Fruit fly (Drosophila melanogaster) whole organism, wandering third instar larva: ENCODE results near the gene nolo.

Source experiments
- Abd-B ChIP-seq: fragments of >200 bp; optimal IDR thresholded peaks from 2 replicates; lab custom pipeline; 2017; ENCODE audit warnings: missing biosample characterization, missing genetic modification characterization
- CG9705 ChIP-seq: fragments of 200-800 bp; sonication (Bioruptor generic); optimal IDR thresholded peaks from 2 replicates; lab custom pipeline; 2018; ENCODE audit warnings: missing biosample characterization, mild to moderate bottlenecking, missing genetic modification characterization
- CrebA ChIP-seq: fragments of 200-800 bp; sonication (Bioruptor generic); optimal IDR thresholded peaks from 2 replicates; lab custom pipeline; 2016; ENCODE audit warnings: missing biosample characterization, mild to moderate bottlenecking, missing genetic modification characterization, borderline replicate concordance
- Dfd ChIP-seq: fragments of >200 bp; optimal IDR thresholded peaks from 2 replicates; lab custom pipeline; 2017; ENCODE audit warnings: missing biosample characterization, missing genetic modification characterization
- Dif ChIP-seq: fragments of 200-275, 200-300 bp; sonication (Bioruptor generic); optimal IDR thresholded peaks from 2 replicates; lab custom pipeline; 2018; ENCODE audit warnings: missing biosample characterization, missing genetic modification characterization; ENCODE audit not compliant: partially characterized antibody
- GATAd ChIP-seq: sonication (Bioruptor generic); optimal IDR thresholded peaks from 2 replicates; lab custom pipeline; 2016; ENCODE audit warnings: missing biosample characterization, missing genetic modification characterization
- HLH106 ChIP-seq: fragments of 200-800 bp; optimal IDR thresholded peaks from 3 replicates; lab custom pipeline; 2019; ENCODE audit warnings: missing biosample characterization, mild to moderate bottlenecking, missing genetic modification characterization, moderate library complexity
- Hnf4 ChIP-seq: fragments of 200-800 bp; sonication (Bioruptor generic); optimal IDR thresholded peaks from 2 replicates; lab custom pipeline; 2016; ENCODE audit warnings: missing biosample characterization, mild to moderate bottlenecking, missing genetic modification characterization
- Hr78 ChIP-seq: fragments of >200 bp; optimal IDR thresholded peaks from 2 replicates; lab custom pipeline; 2017; ENCODE audit warnings: missing biosample characterization, missing genetic modification characterization
- Hr83 ChIP-seq: fragments of 200-300 bp; sonication (Bioruptor generic); optimal IDR thresholded peaks from 2 replicates; lab custom pipeline; 2016; ENCODE audit warnings: missing biosample characterization, mild to moderate bottlenecking, missing genetic modification characterization, moderate library complexity; ENCODE audit not compliant: poor library complexity, severe bottlenecking
- Jra ChIP-seq: sonication (Bioruptor generic); optimal IDR thresholded peaks from 2 replicates; lab custom pipeline; 2016; ENCODE audit warnings: missing biosample characterization, missing genetic modification characterization
- Mio ChIP-seq: sonication (Bioruptor generic); optimal IDR thresholded peaks from 2 replicates; lab custom pipeline; 2016; ENCODE audit warnings: missing biosample characterization, missing genetic modification characterization
- Myc ChIP-seq: fragments of >200 bp; optimal IDR thresholded peaks from 2 replicates; lab custom pipeline; 2017
- N ChIP-seq: fragments of >200 bp; optimal IDR thresholded peaks from 2 replicates; lab custom pipeline; 2018; ENCODE audit warnings: missing biosample characterization, missing external identifiers, missing genetic modification characterization
- OdsH ChIP-seq: fragments of 200-800 bp; sonication (Bioruptor generic); optimal IDR thresholded peaks from 2 replicates; lab custom pipeline; 2016; ENCODE audit warnings: missing biosample characterization, mild to moderate bottlenecking, missing genetic modification characterization
- Rel ChIP-seq, 2 experiments: fragments of 200-800 bp; sonication (Bioruptor generic) in 1 of 2; optimal IDR thresholded peaks; 2 replicates in 1 of 2; 3 replicates in 1 of 2; lab custom pipeline; 2016 to 2019; ENCODE audit warnings: mild to moderate bottlenecking in 2 of 2, missing biosample characterization in 2 of 2, missing genetic modification characterization in 2 of 2, moderate library complexity in 1 of 2
- Sp1 ChIP-seq: fragments of 200-800 bp; sonication (Bioruptor generic); optimal IDR thresholded peaks from 3 replicates; lab custom pipeline; 2019; ENCODE audit warnings: missing biosample characterization, mild to moderate bottlenecking, missing genetic modification characterization, moderate library complexity
- Vsx2 ChIP-seq: fragments of 200-300, 225-300 bp; sonication (Bioruptor generic); optimal IDR thresholded peaks from 2 replicates; lab custom pipeline; 2018; ENCODE audit warnings: missing biosample characterization, missing genetic modification characterization; ENCODE audit not compliant: partially characterized antibody
- br ChIP-seq: fragments of 200-800 bp; sonication (Bioruptor generic); optimal IDR thresholded peaks from 2 replicates; lab custom pipeline; 2016; ENCODE audit warnings: missing biosample characterization, missing genetic modification characterization
- dl ChIP-seq, 2 experiments: fragments of 175-275, 200-275 bp in 1 of 2; fragments of 200-275 bp in 1 of 2; sonication (Bioruptor generic); optimal IDR thresholded peaks; lab custom pipeline; 2018; ENCODE audit warnings: mild to moderate bottlenecking in 2 of 2, missing biosample characterization in 2 of 2, missing genetic modification characterization in 2 of 2, moderate library complexity in 2 of 2; ENCODE audit not compliant: partially characterized antibody in 2 of 2, insufficient read depth in 1 of 2
- dmrt93B ChIP-seq: fragments of 200-800 bp; sonication (Bioruptor generic); optimal IDR thresholded peaks from 2 replicates; lab custom pipeline; 2018; ENCODE audit warnings: missing biosample characterization, mild to moderate bottlenecking, missing genetic modification characterization
- dsf ChIP-seq: sonication (Bioruptor generic); optimal IDR thresholded peaks from 2 replicates; lab custom pipeline; 2016; ENCODE audit warnings: missing biosample characterization, missing genetic modification characterization, borderline replicate concordance
- ey ChIP-seq: fragments of 200-800 bp; sonication (Bioruptor generic); optimal IDR thresholded peaks from 2 replicates; lab custom pipeline; 2016; ENCODE audit warnings: missing biosample characterization, missing genetic modification characterization
- foxo ChIP-seq, 2 experiments: fragments of 200-800 bp; sonication (Bioruptor generic); optimal IDR thresholded peaks; 2 replicates in 1 of 2; 3 replicates in 1 of 2; lab custom pipeline; 2016 to 2017; ENCODE audit warnings: missing biosample characterization in 2 of 2, missing genetic modification characterization in 2 of 2
- fru ChIP-seq: fragments of 200-800 bp; sonication (Bioruptor generic); optimal IDR thresholded peaks from 3 replicates; lab custom pipeline; 2016; ENCODE audit warnings: missing biosample characterization, mild to moderate bottlenecking, missing genetic modification characterization
- h ChIP-seq: fragments of 200-800 bp; sonication (Bioruptor generic); optimal IDR thresholded peaks from 3 replicates; lab custom pipeline; 2016; ENCODE audit warnings: missing biosample characterization, mild to moderate bottlenecking, missing genetic modification characterization
- jim ChIP-seq: fragments of 175-275, 200-325 bp; sonication (Bioruptor generic); optimal IDR thresholded peaks from 2 replicates; lab custom pipeline; 2016; ENCODE audit warnings: missing biosample characterization, mild to moderate bottlenecking, missing genetic modification characterization
- lola ChIP-seq: fragments of >200 bp; optimal IDR thresholded peaks from 2 replicates; lab custom pipeline; 2017; ENCODE audit warnings: missing biosample characterization, missing genetic modification characterization
- psq ChIP-seq: fragments of 200-800 bp; sonication (Bioruptor generic); optimal IDR thresholded peaks from 3 replicates; lab custom pipeline; 2017; ENCODE audit warnings: missing biosample characterization, mild to moderate bottlenecking, missing genetic modification characterization, moderate library complexity
- rgr ChIP-seq: fragments of 200-800 bp; sonication (Bioruptor generic); optimal IDR thresholded peaks from 3 replicates; lab custom pipeline; 2016; ENCODE audit warnings: missing biosample characterization, mild to moderate bottlenecking, missing genetic modification characterization
- sage ChIP-seq: fragments of 200-800 bp; sonication (Bioruptor generic); optimal IDR thresholded peaks from 2 replicates; lab custom pipeline; 2016; ENCODE audit warnings: missing biosample characterization, mild to moderate bottlenecking, missing genetic modification characterization
- sv ChIP-seq: fragments of 200-800 bp; sonication (Bioruptor generic); optimal IDR thresholded peaks from 3 replicates; lab custom pipeline; 2016; ENCODE audit warnings: missing biosample characterization, missing genetic modification characterization
- tai ChIP-seq: sonication (Bioruptor generic); optimal IDR thresholded peaks from 2 replicates; lab custom pipeline; 2016; ENCODE audit warnings: missing biosample characterization, missing genetic modification characterization
- woc ChIP-seq: sonication (Bioruptor generic); optimal IDR thresholded peaks from 2 replicates; lab custom pipeline; 2016; ENCODE audit warnings: missing biosample characterization, mild to moderate bottlenecking, missing genetic modification characterization

nolo gene

dm6 chr2L:21756696-21757095 is 72.8 kb downstream of the nolo start:
- no peak for TF ChIP-seq psq (GFP tag; lab: Kevin White, UChicago)
- TF ChIP-seq CrebA (GFP tag; lab: Kevin White, UChicago): no peak
- TF ChIP-seq woc (GFP tag; lab: Kevin White, UChicago): no peak
- no peak for TF ChIP-seq sage (GFP tag; lab: Kevin White, UChicago)
- TF ChIP-seq Mio (GFP tag; lab: Kevin White, UChicago): no peak
- TF ChIP-seq tai (GFP tag; lab: Kevin White, UChicago): no peak
- no peak for TF ChIP-seq br (GFP tag; lab: Kevin White, UChicago)
- TF ChIP-seq dsf (GFP tag; lab: Kevin White, UChicago): no peak
- no peak for TF ChIP-seq Jra (GFP tag; lab: Kevin White, UChicago)
- TF ChIP-seq foxo (GFP tag; optimal IDR thresholded peaks at IDR 0.05; lab: Kevin White, UChicago): no peak
- TF ChIP-seq fru: no peak
- TF ChIP-seq Hr83 (GFP tag; lab: Kevin White, UChicago): no peak

dm6 chr2L:21757264-21758066 is 73.6 kb downstream of the nolo start, which contains the start of the genes step and CG1416:
Gene step, minus strand, starts transcription at chr2L:21757466.
Gene CG1416, plus strand, starts transcription at chr2L:21758010.
- TF ChIP-seq fru: peak; percentile 37
- TF ChIP-seq dl (GFP tag; optimal IDR thresholded peaks at IDR 0.05; lab: Kevin White, UChicago; ENCODE audit: insufficient read depth in 1 of 2, partially characterized antibody in 2 of 2): no peak
- TF ChIP-seq CG9705 (GFP tag; lab: Kevin White, UChicago): peak; percentile 30
- peak; percentile 52 for TF ChIP-seq Hr78 (GFP tag; lab: Kevin White, UChicago)
- TF ChIP-seq Vsx2 (GFP tag; lab: Kevin White, UChicago): peak; percentile 56
- peak; percentile 79 for TF ChIP-seq jim (GFP tag; lab: Kevin White, UChicago)
- TF ChIP-seq woc (GFP tag; lab: Kevin White, UChicago): peak; percentile 46
- peak; percentile 51 for TF ChIP-seq sv (GFP tag; lab: Kevin White, UChicago)
- TF ChIP-seq psq (GFP tag; lab: Kevin White, UChicago): no peak
- peak; percentile 10 for TF ChIP-seq ey (GFP tag; lab: Kevin White, UChicago)
- TF ChIP-seq sage (GFP tag; lab: Kevin White, UChicago): no peak
- peak; percentile 51 for TF ChIP-seq HLH106 (tag; lab: Kevin White, UChicago)
- peak in 1 of 2 experiments; percentile 49 for TF ChIP-seq foxo (GFP tag; optimal IDR thresholded peaks at IDR 0.05; lab: Kevin White, UChicago)
- no peak for TF ChIP-seq CrebA (GFP tag; lab: Kevin White, UChicago)
- TF ChIP-seq OdsH (GFP tag; lab: Kevin White, UChicago): no peak
- peak; percentile 11 for TF ChIP-seq Sp1
- peak; percentile 15 for TF ChIP-seq dmrt93B
- TF ChIP-seq GATAd: peak; percentile 40
- TF ChIP-seq Hnf4 (GFP tag; lab: Kevin White, UChicago): peak; percentile 1
- TF ChIP-seq Dif (GFP tag; lab: Kevin White, UChicago): peak; percentile 60
- TF ChIP-seq Rel (GFP tag; optimal IDR thresholded peaks at IDR 0.05; lab: Kevin White, UChicago): no peak
- TF ChIP-seq Rel (tag; optimal IDR thresholded peaks at IDR 0.05; lab: Kevin White, UChicago): peak; percentile 15
- TF ChIP-seq h (GFP tag; lab: Kevin White, UChicago): peak; percentile 28
- TF ChIP-seq Hr83 (GFP tag; lab: Kevin White, UChicago): peak; percentile 46
- no peak for TF ChIP-seq lola (GFP tag; lab: Kevin White, UChicago)
- TF ChIP-seq N: peak; percentile 64
- peak; percentile 40 for TF ChIP-seq Myc (lab: Kevin White, UChicago)
- no peak for TF ChIP-seq Dfd (GFP tag; lab: Kevin White, UChicago)
- no peak for TF ChIP-seq dsf (GFP tag; lab: Kevin White, UChicago)
- TF ChIP-seq tai (GFP tag; lab: Kevin White, UChicago): peak; percentile 52
- peak; percentile 12 for TF ChIP-seq rgr

dm6 chr2L:21758067-21758398 is 74.1 kb downstream of the nolo start:
- no peak for TF ChIP-seq Sp1
- TF ChIP-seq psq (GFP tag; lab: Kevin White, UChicago): no peak
- no peak for TF ChIP-seq Hr78 (GFP tag; lab: Kevin White, UChicago)
- TF ChIP-seq Abd-B (GFP tag; lab: Kevin White, UChicago): no peak
- TF ChIP-seq Dfd (GFP tag; lab: Kevin White, UChicago): no peak
- TF ChIP-seq, all 38 proteins: peak for 0
